Fruit fly (Drosophila melanogaster) Kc167 (cell line): Measurements from ENCODE around the gene CG31371.

Experiments
- h ChIP-seq: fragments of >200 bp; optimal IDR thresholded peaks from 3 replicates; lab custom pipeline; 2018; ENCODE audit warnings: missing external identifiers
- insv ChIP-seq: fragments of >200 bp; optimal IDR thresholded peaks from 3 replicates; lab custom pipeline; 2018; ENCODE audit warnings: missing external identifiers

DNA sequence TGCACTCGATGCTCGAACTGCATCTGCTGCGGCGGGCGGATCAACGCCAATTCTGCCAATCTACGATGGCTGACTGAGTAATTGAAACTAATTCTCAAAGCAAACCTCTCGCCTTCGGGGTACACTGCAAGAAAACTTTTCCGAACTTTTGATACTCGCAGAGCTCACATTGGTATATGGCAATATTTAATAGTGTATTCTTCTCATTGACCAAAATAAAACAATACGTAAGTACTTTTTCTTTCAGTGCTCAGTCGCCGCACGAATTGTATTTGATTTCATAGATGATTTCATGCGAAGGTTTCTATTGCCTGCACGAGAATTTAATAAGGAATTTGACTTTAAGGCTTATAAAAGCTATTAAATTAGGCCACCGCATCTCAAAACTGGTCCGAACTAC is 22.3 kb upstream of the CG31371 start:
- TF ChIP-seq h (lab: Kevin White, UChicago) = no peak
- TF ChIP-seq insv = no peak
